Worm (Caenorhabditis elegans) whole organism, L1 larva: ENCODE data around the gene arrd-9.

Experiments
- nhr-28 ChIP-seq: fragments of 150-350 bp; optimal IDR thresholded peaks from 2 replicates; lab custom pipeline; 2014; ENCODE audit warnings: missing biosample characterization, missing genetic modification characterization
- pag-3 ChIP-seq: sonication (generic microtip); optimal IDR thresholded peaks from 2 replicates; lab custom pipeline; 2017; ENCODE audit warnings: missing genetic modification characterization, mild to moderate bottlenecking, missing compliant biosample characterization, antibody characterized with exemption, borderline replicate concordance; ENCODE audit not compliant: insufficient read depth

DNA sequence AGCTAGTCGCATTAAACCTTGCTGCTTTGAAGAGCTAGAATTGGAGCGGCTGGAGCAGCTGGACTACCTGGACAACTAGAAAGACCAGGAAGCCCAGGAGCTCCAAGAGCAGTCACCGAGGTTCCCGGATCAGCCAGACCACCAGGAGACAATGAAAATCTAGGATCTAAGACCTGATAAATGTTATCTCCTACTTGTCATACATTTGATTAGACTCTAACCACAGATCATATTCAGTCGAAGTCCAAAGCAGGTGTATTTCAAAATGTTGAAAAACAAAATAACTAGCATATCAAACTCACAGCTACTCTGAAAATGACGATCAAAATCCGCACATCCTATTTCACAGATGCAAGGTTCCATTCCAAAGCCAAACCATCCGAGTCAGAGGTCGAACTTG lies 11.2 kb upstream of the arrd-9 start, which contains the start of gene srz-6:
- no peak for TF ChIP-seq pag-3 (tag; lab: Kevin White, UChicago)
- no peak for TF ChIP-seq nhr-28 (tag; lab: Kevin White, UChicago)
